Worm (Caenorhabditis elegans): ENCODE data around the gene srap-1.

The srap-1 gene

DNA sequence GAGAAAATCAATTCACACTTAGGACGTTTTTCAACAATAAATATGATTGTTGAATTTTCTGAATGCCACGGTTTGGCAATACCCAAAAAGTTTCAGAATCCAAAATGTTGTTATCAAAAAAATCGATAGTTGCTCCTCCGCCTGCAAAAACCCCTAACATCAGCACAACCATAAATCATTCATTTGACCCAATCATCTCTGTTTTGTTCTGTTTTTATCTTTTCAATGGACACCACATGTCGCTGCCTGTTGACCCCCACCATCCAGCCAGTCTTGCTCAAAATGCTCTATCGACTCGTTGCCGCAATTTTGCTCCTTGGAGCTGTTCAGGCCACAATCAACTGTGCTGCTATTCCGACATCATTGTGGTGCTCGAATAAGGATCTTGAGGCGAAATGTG is 15.0 kb upstream of the srap-1 start, which contains the start of gene F37H8.5:
F37H8.5 (plus strand) TSS at position 181 of the 400 bp plus-strand sequence.
- TF ChIP-seq snpc-3.4 (tag; optimal IDR thresholded peaks at IDR 0.05) (no peak), B0019.2 (GFP tag; conservative IDR thresholded peaks at IDR 0.05) (no peak), Y56A3A.18 (GFP tag; IDR thresholded peaks at IDR 0.05) (no peak), mxl-1 (tag; optimal IDR thresholded peaks at IDR 0.05) (no peak), Y53G8AR.9 (GFP tag; conservative IDR thresholded peaks at IDR 0.05) (no peak), F37B4.10 (GFP tag; IDR thresholded peaks at IDR 0.05) (no peak), sptf-2 (GFP tag; optimal IDR thresholded peaks at IDR 0.05) (no peak), F23B12.7 (tag; optimal IDR thresholded peaks at IDR 0.05; ENCODE audit: insufficient read depth) (no peak), ztf-18 (tag; optimal IDR thresholded peaks at IDR 0.05) (no peak), nhr-27 (tag; optimal IDR thresholded peaks at IDR 0.05) (no peak), ceh-58 (GFP tag; IDR thresholded peaks at IDR 0.05) (no peak), ceh-27 (GFP tag; optimal IDR thresholded peaks at IDR 0.05) (no peak), aptf-3 (GFP tag; IDR thresholded peaks at IDR 0.05) (no peak), somi-1 (GFP tag; optimal IDR thresholded peaks at IDR 0.05) (no peak), bed-1 (GFP tag; IDR thresholded peaks at IDR 0.05) (no peak), Y67H2A.10 (GFP tag; conservative IDR thresholded peaks at IDR 0.05) (no peak), ztf-26 (tag; optimal IDR thresholded peaks at IDR 0.05) (no peak), hlh-12 (tag; optimal IDR thresholded peaks at IDR 0.05) (no peak)

DNA sequence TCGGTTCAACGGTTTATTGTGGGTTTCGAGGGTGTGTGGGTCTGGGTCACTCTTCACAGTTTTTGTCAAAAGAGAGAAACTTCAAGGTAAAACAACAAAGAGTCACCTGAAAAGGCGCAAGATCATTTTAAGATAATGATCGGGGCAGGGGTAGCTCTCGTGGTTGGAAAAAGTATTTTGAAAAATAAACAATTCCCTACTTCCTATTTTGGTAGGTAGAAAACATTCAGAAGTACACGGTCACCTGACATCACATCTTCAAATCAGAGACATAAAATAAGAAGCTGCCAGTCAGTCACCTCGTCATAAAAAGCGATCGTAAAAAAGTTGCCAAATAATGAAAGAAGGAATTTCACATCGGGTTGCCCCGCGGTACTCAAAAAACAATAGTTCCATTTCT is 10.5 kb upstream of the srap-1 start:
- TF ChIP-seq let-607 (tag; optimal IDR thresholded peaks at IDR 0.05) (no peak), lin-40 (tag; optimal IDR thresholded peaks at IDR 0.05) (no peak), zfh-2 (GFP tag; conservative IDR thresholded peaks at IDR 0.05) (no peak), ztf-25 (GFP tag; IDR thresholded peaks at IDR 0.05) (no peak), F39B2.1 (GFP tag; IDR thresholded peaks at IDR 0.05) (no peak), ceh-79 (tag; optimal IDR thresholded peaks at IDR 0.05) (no peak), K12H6.12 (tag; optimal IDR thresholded peaks at IDR 0.05) (no peak), ztf-6 (GFP tag; IDR thresholded peaks at IDR 0.05) (no peak), nhr-120 (GFP tag; IDR thresholded peaks at IDR 0.05) (no peak), attf-3 (GFP tag; conservative IDR thresholded peaks at IDR 0.05) (no peak), nfyb-1 (GFP tag; IDR thresholded peaks at IDR 0.05) (no peak), akir-1 (GFP tag; optimal IDR thresholded peaks at IDR 0.05) (no peak), pha-4 (tag; optimal IDR thresholded peaks at IDR 0.05) (no peak), bed-2 (GFP tag; IDR thresholded peaks at IDR 0.05) (no peak), nhr-27 (tag; optimal IDR thresholded peaks at IDR 0.05) (no peak), sea-2 (GFP tag; IDR thresholded peaks at IDR 0.05) (no peak), T07F8.4 (tag; optimal IDR thresholded peaks at IDR 0.05) (no peak)

DNA sequence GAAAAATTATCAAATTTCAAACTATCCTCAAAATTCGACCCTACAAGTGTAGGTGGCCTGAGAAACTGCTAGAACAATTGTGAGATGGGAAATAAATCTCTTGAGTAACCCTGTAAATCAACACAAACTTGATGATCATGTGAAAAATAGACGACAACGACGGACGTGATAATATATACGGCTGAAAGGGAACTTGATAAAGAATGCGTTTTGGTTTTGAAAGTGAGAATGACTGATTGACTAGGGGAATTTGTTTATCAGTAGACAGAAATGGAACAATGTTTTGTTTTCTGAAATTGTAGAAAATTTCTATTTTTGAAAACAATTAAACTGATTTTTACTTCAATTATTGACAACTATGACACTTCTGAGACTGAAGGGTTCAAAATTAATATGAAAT is 9.5 kb upstream of the srap-1 start:
- TF ChIP-seq attf-6 (GFP tag; IDR thresholded peaks at IDR 0.05), result no peak
- no peak for TF ChIP-seq nhr-90 (tag; optimal IDR thresholded peaks at IDR 0.05)
- no peak for TF ChIP-seq zim-3 (tag; optimal IDR thresholded peaks at IDR 0.05)
- no peak for TF ChIP-seq lin-35 (GFP tag; optimal IDR thresholded peaks at IDR 0.05)
- no peak for TF ChIP-seq B0336.3 (GFP tag; IDR thresholded peaks at IDR 0.05)
- no peak for TF ChIP-seq madf-3 (GFP tag; IDR thresholded peaks at IDR 0.05)
- TF ChIP-seq Y53F4B.3 (GFP tag; IDR thresholded peaks at IDR 0.05), result no peak
- TF ChIP-seq C06A6.2 (GFP tag; conservative IDR thresholded peaks at IDR 0.05), result no peak
- no peak for TF ChIP-seq egl-44 (GFP tag; IDR thresholded peaks at IDR 0.05)
- no peak for TF ChIP-seq F39B2.1 (GFP tag; IDR thresholded peaks at IDR 0.05)
- TF ChIP-seq lin-54 (GFP tag; optimal IDR thresholded peaks at IDR 0.05), result no peak
- TF ChIP-seq dpff-1 (tag; optimal IDR thresholded peaks at IDR 0.05), result no peak
- TF ChIP-seq unc-62 (GFP tag; optimal IDR thresholded peaks at IDR 0.05), result no peak
- no peak for TF ChIP-seq snpc-3.4 (tag; optimal IDR thresholded peaks at IDR 0.05)
- TF ChIP-seq ekl-4 (GFP tag; IDR thresholded peaks at IDR 0.05), result no peak
- TF ChIP-seq madf-8 (GFP tag; conservative IDR thresholded peaks at IDR 0.05), result no peak
- no peak for TF ChIP-seq pha-4 (tag; optimal IDR thresholded peaks at IDR 0.05)

All from whole organism, young adult.